Fruit fly (Drosophila melanogaster) whole organism, embryonic: ENCODE results near the gene CG43338.

ENCODE experiments used
- ATbp ChIP-seq: fragments of 200-800 bp; sonication (Bioruptor generic); optimal IDR thresholded peaks from 2 replicates; lab custom pipeline; 2017; ENCODE audit warnings: missing biosample characterization, mild to moderate bottlenecking, missing genetic modification characterization, missing genetic modification reagents
- Adf1 ChIP-seq: fragments of 200-800 bp; sonication (Bioruptor generic); IDR thresholded peaks from 2 replicates; pipeline ENCODE4 v1.3.6; 2022; ENCODE audit warnings: missing biosample characterization, missing genetic modification characterization
- CG10366 ChIP-seq: fragments of 200-800 bp; sonication (Bioruptor generic); IDR thresholded peaks from 2 replicates; pipeline ENCODE4 v1.3.6; 2022; ENCODE audit warnings: missing biosample characterization, missing genetic modification characterization
- CG10654 ChIP-seq: fragments of 200-800 bp; sonication (Bioruptor generic); optimal IDR thresholded peaks from 2 replicates; lab custom pipeline; 2016; ENCODE audit warnings: missing biosample characterization, missing genetic modification characterization
- CG11695 ChIP-seq: fragments of 200-800 bp; sonication (Bioruptor generic); IDR thresholded peaks from 3 replicates; pipeline ENCODE4 v1.3.6; 2022; ENCODE audit warnings: missing biosample characterization, missing genetic modification characterization
- CG11723 ChIP-seq: fragments of 200-800 bp; sonication (Bioruptor generic); optimal IDR thresholded peaks from 2 replicates; lab custom pipeline; 2017; ENCODE audit warnings: missing biosample characterization, mild to moderate bottlenecking, missing genetic modification characterization
- CG13123 ChIP-seq: fragments of 200-800 bp; sonication (Bioruptor generic); optimal IDR thresholded peaks from 2 replicates; lab custom pipeline; 2016; ENCODE audit warnings: missing biosample characterization, missing genetic modification characterization
- CG13624 ChIP-seq: fragments of 200-800 bp; sonication (Bioruptor generic); optimal IDR thresholded peaks from 2 replicates; lab custom pipeline; 2016; ENCODE audit warnings: missing biosample characterization, missing genetic modification characterization
- CG13775 ChIP-seq: fragments of 200-800 bp; sonication (Bioruptor generic); optimal IDR thresholded peaks from 3 replicates; lab custom pipeline; 2017; ENCODE audit warnings: missing biosample characterization, mild to moderate bottlenecking, missing genetic modification characterization
- CG15601 ChIP-seq: fragments of 200-800 bp; sonication (Bioruptor generic); optimal IDR thresholded peaks from 3 replicates; lab custom pipeline; 2019; ENCODE audit warnings: missing biosample characterization, mild to moderate bottlenecking, missing genetic modification characterization, moderate library complexity
- CG16863 ChIP-seq: fragments of 200-800 bp; sonication (Bioruptor generic); optimal IDR thresholded peaks from 3 replicates; lab custom pipeline; 2016; ENCODE audit warnings: missing biosample characterization, missing genetic modification characterization
- CG17186 ChIP-seq: fragments of 200-800 bp; sonication (Bioruptor generic); optimal IDR thresholded peaks from 3 replicates; lab custom pipeline; 2017; ENCODE audit warnings: missing biosample characterization, missing genetic modification reagents, missing genetic modification characterization
- CG17912 ChIP-seq: fragments of 200-800 bp; sonication (Bioruptor generic); optimal IDR thresholded peaks from 2 replicates; lab custom pipeline; 2018; ENCODE audit warnings: missing biosample characterization, mild to moderate bottlenecking, missing genetic modification characterization
- CG18011 ChIP-seq: fragments of 200-800 bp; sonication (Bioruptor generic); optimal IDR thresholded peaks from 2 replicates; lab custom pipeline; 2017; ENCODE audit warnings: missing biosample characterization, missing genetic modification characterization, mild to moderate bottlenecking, moderate library complexity, missing genotype
- CG18476 ChIP-seq: fragments of 200-800 bp; sonication (Bioruptor generic); optimal IDR thresholded peaks from 2 replicates; lab custom pipeline; 2016; ENCODE audit warnings: missing biosample characterization, mild to moderate bottlenecking, missing genetic modification characterization
- CG2120 ChIP-seq: fragments of 200-800 bp; sonication (Bioruptor generic); optimal IDR thresholded peaks from 3 replicates; lab custom pipeline; 2016; ENCODE audit warnings: missing biosample characterization, missing genetic modification characterization
- CG4360 ChIP-seq: fragments of 200-800 bp; sonication (Bioruptor generic); IDR thresholded peaks from 2 replicates; pipeline ENCODE4 v1.3.6; 2022; ENCODE audit warnings: missing biosample characterization, missing genetic modification characterization
- CG43689 ChIP-seq: fragments of 200-800 bp; sonication (Bioruptor generic); IDR thresholded peaks from 2 replicates; pipeline ENCODE4 v1.3.6; 2022; ENCODE audit warnings: missing biosample characterization, missing genetic modification characterization
- CG4854 ChIP-seq: fragments of 200-800 bp; sonication (Bioruptor generic); optimal IDR thresholded peaks from 2 replicates; lab custom pipeline; 2016; ENCODE audit warnings: missing biosample characterization, missing genetic modification characterization, inconsistent platforms
- CG6254 ChIP-seq: fragments of 200-800 bp; sonication (Bioruptor generic); optimal IDR thresholded peaks from 3 replicates; lab custom pipeline; 2017; ENCODE audit warnings: mild to moderate bottlenecking, missing biosample characterization, missing genetic modification reagents, missing genetic modification characterization
- CG6683 ChIP-seq: fragments of 200-800 bp; sonication (Bioruptor generic); optimal IDR thresholded peaks from 2 replicates; lab custom pipeline; 2017; ENCODE audit warnings: missing biosample characterization, mild to moderate bottlenecking, missing genetic modification characterization, missing genetic modification reagents
- CG7786 ChIP-seq: fragments of 200-800 bp; sonication (Bioruptor generic); optimal IDR thresholded peaks from 2 replicates; lab custom pipeline; 2016; ENCODE audit warnings: missing biosample characterization, missing genetic modification characterization
- CG7928 ChIP-seq: fragments of 200-800 bp; sonication (Bioruptor generic); optimal IDR thresholded peaks from 2 replicates; lab custom pipeline; 2017; ENCODE audit warnings: missing biosample characterization, mild to moderate bottlenecking, missing genetic modification characterization
- CG8924 ChIP-seq: fragments of 200-800 bp; optimal IDR thresholded peaks from 3 replicates; lab custom pipeline; 2019; ENCODE audit warnings: missing biosample characterization, mild to moderate bottlenecking, missing genetic modification characterization, moderate library complexity
- CG9876 ChIP-seq: fragments of 200-800 bp; sonication (Bioruptor generic); optimal IDR thresholded peaks from 2 replicates; lab custom pipeline; 2016; ENCODE audit warnings: missing biosample characterization, missing genetic modification characterization
- Fer1 ChIP-seq: fragments of 200-800 bp; sonication (Bioruptor generic); optimal IDR thresholded peaks from 2 replicates; lab custom pipeline; 2017; ENCODE audit warnings: missing biosample characterization, mild to moderate bottlenecking, missing genetic modification characterization
- HLH54F ChIP-seq: fragments of 200-800 bp; sonication (Bioruptor generic); optimal IDR thresholded peaks from 3 replicates; lab custom pipeline; 2016; ENCODE audit warnings: missing biosample characterization, missing genetic modification characterization
- Hr39 ChIP-seq: fragments of >200 bp; optimal IDR thresholded peaks from 2 replicates; lab custom pipeline; 2017
- bab2 ChIP-seq: fragments of 200-800 bp; sonication (Bioruptor generic); optimal IDR thresholded peaks from 2 replicates; lab custom pipeline; 2016; ENCODE audit warnings: missing biosample characterization, missing genetic modification characterization
- chm ChIP-seq: fragments of 200-800 bp; sonication (Bioruptor generic); IDR thresholded peaks from 2 replicates; pipeline ENCODE4 v1.3.6; 2022; ENCODE audit warnings: missing biosample characterization, missing genetic modification characterization
- dimm ChIP-seq: fragments of 200-800 bp; sonication (Bioruptor generic); IDR thresholded peaks from 2 replicates; pipeline ENCODE4 v1.3.6; 2022; ENCODE audit warnings: missing biosample characterization, missing genetic modification characterization
- dysf ChIP-seq: fragments of 200-800 bp; sonication (Bioruptor generic); IDR thresholded peaks from 3 replicates; pipeline ENCODE4 v1.3.6; 2022; ENCODE audit warnings: missing biosample characterization, missing genetic modification characterization
- gfzf ChIP-seq: fragments of 200-800 bp; sonication (Bioruptor generic); optimal IDR thresholded peaks from 2 replicates; lab custom pipeline; 2016; ENCODE audit warnings: missing biosample characterization, mild to moderate bottlenecking, missing genetic modification characterization, moderate library complexity
- gt ChIP-seq: fragments of 200-800 bp; sonication (Bioruptor generic); IDR thresholded peaks from 2 replicates; pipeline ENCODE4 v1.3.6; 2022; ENCODE audit warnings: missing biosample characterization, missing genetic modification characterization
- jing ChIP-seq: fragments of 200-800 bp; sonication (Bioruptor generic); optimal IDR thresholded peaks from 2 replicates; lab custom pipeline; 2018; ENCODE audit warnings: missing biosample characterization, mild to moderate bottlenecking, missing genetic modification characterization
- nau ChIP-seq: fragments of 200-800 bp; sonication (Bioruptor generic); optimal IDR thresholded peaks from 3 replicates; lab custom pipeline; 2017; ENCODE audit warnings: missing biosample characterization, mild to moderate bottlenecking, missing genetic modification characterization, missing genetic modification reagents
- oc ChIP-seq: fragments of 200-800 bp; sonication (Bioruptor generic); optimal IDR thresholded peaks from 2 replicates; lab custom pipeline; 2018; ENCODE audit warnings: missing biosample characterization, mild to moderate bottlenecking, missing genetic modification characterization, moderate library complexity
- pan ChIP-seq, 4 experiments: fragments of >200 bp in 3 of 4; fragments of 200-800 bp in 1 of 4; sonication (Bioruptor generic) in 1 of 4; optimal IDR thresholded peaks in 3 of 4; IDR thresholded peaks in 1 of 4; 2 replicates each; pipeline versions ENCODE4 v1.3.6 to Lab custom; 2017 to 2022; ENCODE audit warnings: missing biosample characterization in 2 of 4, missing genetic modification characterization in 2 of 4, mixed read lengths in 1 of 4
- pb ChIP-seq: fragments of 200-800 bp; sonication (Bioruptor generic); optimal IDR thresholded peaks from 3 replicates; lab custom pipeline; 2016; ENCODE audit warnings: missing biosample characterization, missing genetic modification characterization
- shn ChIP-seq: fragments of 200-800 bp; sonication (Bioruptor generic); optimal IDR thresholded peaks from 3 replicates; lab custom pipeline; 2016; ENCODE audit warnings: missing biosample characterization, missing genetic modification characterization
- slbo ChIP-seq: fragments of 200-800 bp; sonication (Bioruptor generic); IDR thresholded peaks from 2 replicates; pipeline ENCODE4 v1.3.6; 2022; ENCODE audit warnings: missing biosample characterization, missing genetic modification characterization
- sna ChIP-seq: fragments of 200-800 bp; sonication (Bioruptor generic); IDR thresholded peaks from 2 replicates; pipeline ENCODE4 v1.3.6; 2022; ENCODE audit warnings: missing biosample characterization, missing genetic modification characterization; ENCODE audit not compliant: partially characterized antibody
- stwl ChIP-seq: fragments of 200-800 bp; sonication (Bioruptor generic); optimal IDR thresholded peaks from 3 replicates; lab custom pipeline; 2018; ENCODE audit warnings: missing biosample characterization, mild to moderate bottlenecking, missing genetic modification characterization, moderate library complexity
- tio ChIP-seq: fragments of 200-800 bp; sonication (Bioruptor generic); optimal IDR thresholded peaks from 2 replicates; lab custom pipeline; 2017; ENCODE audit warnings: missing biosample characterization, missing genetic modification characterization, inconsistent platforms
- tll ChIP-seq, 2 experiments: fragments of 200-800 bp in 1 of 2; fragments of >200 bp in 1 of 2; sonication (Bioruptor generic) in 1 of 2; optimal IDR thresholded peaks; 2 replicates each; lab custom pipeline; 2017 to 2019; ENCODE audit warnings: missing biosample characterization in 2 of 2, missing genetic modification characterization in 2 of 2, mild to moderate bottlenecking in 1 of 2, moderate library complexity in 1 of 2
- trh ChIP-seq: fragments of 200-800 bp; sonication (Bioruptor generic); optimal IDR thresholded peaks from 2 replicates; lab custom pipeline; 2016; ENCODE audit warnings: missing biosample characterization, missing genetic modification characterization
- tx ChIP-seq: fragments of 200-800 bp; sonication (Bioruptor generic); optimal IDR thresholded peaks from 2 replicates; lab custom pipeline; 2016; ENCODE audit warnings: missing biosample characterization, missing genetic modification characterization
- vfl ChIP-seq: fragments of 200-800 bp; sonication (Bioruptor generic); optimal IDR thresholded peaks from 2 replicates; lab custom pipeline; 2016; ENCODE audit warnings: missing biosample characterization, missing genetic modification characterization

The CG43338 gene

DNA sequence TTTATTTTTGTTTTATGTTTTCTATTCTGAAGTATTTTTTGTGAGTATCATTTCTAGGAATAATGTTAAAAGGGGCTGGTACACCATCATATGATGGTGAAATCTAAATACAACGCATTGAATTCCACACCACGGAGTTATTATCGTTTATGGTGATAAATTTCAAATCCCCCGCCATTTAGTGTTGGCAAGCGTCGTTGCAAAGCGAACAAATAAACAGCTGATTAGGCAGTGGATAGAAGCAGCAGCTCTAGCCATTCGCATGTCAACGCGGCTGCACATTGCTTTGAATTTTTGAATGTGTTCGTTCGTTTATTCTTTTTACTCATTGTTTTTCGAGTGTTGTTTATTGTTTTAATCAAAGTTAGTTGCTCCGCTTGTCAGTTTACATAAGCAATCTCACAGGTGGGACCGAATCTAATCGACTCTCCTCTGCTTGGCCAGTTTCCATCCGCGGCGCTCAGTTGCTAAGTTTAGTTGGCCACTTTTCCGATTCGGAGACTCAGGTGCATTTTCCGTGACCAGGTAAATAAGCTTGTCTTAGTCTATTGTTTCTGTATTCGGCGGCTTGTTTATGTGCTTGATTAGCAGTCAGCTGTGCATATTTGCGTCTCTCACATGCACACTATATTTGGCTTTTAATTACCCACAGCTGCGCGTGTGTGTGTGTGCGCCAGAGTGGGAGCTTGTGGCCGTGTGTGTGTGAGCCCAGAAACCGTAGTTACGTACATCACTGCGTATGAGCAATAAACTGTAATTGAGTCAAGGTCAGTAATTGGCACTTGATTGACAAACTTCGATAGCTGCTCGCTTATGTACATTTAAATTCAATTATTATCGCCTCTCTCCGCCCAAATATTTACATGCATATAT is 6.1 kb upstream of the CG43338 start, which contains the start of the genes Mst36Fa and CG31751 (continued):
- TF ChIP-seq CG15601 (tag; lab: Kevin White, UChicago) (peak; percentile 87), Adf1 (GFP tag; lab: Robert Waterston, UW) (peak; percentile 40; the same call in 1 of the 2 replicates), CG2120 (GFP tag; lab: Kevin White, UChicago) (peak; percentile 71), tx (GFP tag; lab: Kevin White, UChicago) (peak; percentile 78), tll (GFP tag; optimal IDR thresholded peaks at IDR 0.05; lab: Kevin White, UChicago) (no peak), pb (GFP tag; lab: Kevin White, UChicago) (peak; percentile 78), tio (GFP tag; lab: Kevin White, UChicago) (peak; percentile 17), CG17912 (GFP tag; lab: Kevin White, UChicago) (peak; percentile 76), CG13123 (GFP tag; lab: Kevin White, UChicago) (peak; percentile 79), vfl (GFP tag; lab: Kevin White, UChicago) (peak; percentile 15), CG11695 (GFP tag; lab: Robert Waterston, UW) (peak; percentile 71), CG11723 (GFP tag; lab: Kevin White, UChicago) (peak; percentile 86), jing (peak; percentile 39), CG17186 (GFP tag; lab: Kevin White, UChicago) (peak; percentile 54), CG4360 (GFP tag; lab: Robert Waterston, UW) (peak; percentile 59), CG7928 (GFP tag; lab: Kevin White, UChicago) (peak; percentile 58), Hr39 (lab: Kevin White, UChicago) (no peak), oc (peak; percentile 35), slbo (GFP tag; lab: Robert Waterston, UW) (peak; percentile 45), CG16863 (GFP tag; lab: Kevin White, UChicago) (peak; percentile 82), CG13775 (peak; percentile 43), Fer1 (GFP tag; lab: Kevin White, UChicago) (peak; percentile 92), CG18011 (GFP tag; lab: Kevin White, UChicago) (peak; percentile 41), CG6254 (GFP tag; lab: Kevin White, UChicago) (peak; percentile 55), stwl (tag; lab: Kevin White, UChicago) (peak; percentile 72), ATbp (peak; percentile 97), CG13624 (peak; percentile 75), pan (optimal IDR thresholded peaks at IDR 0.05; lab: Kevin White, UChicago) (no peak), pan (GFP tag; optimal IDR thresholded peaks at IDR 0.05 in 1 of 2, IDR thresholded peaks at IDR 0.05 in 1 of 2) (peak in 1 of 2 experiments; percentile 60), bab2 (GFP tag; lab: Kevin White, UChicago) (peak; percentile 83), gfzf (peak; percentile 54), gt (GFP tag; lab: Robert Waterston, UW) (no peak), CG8924 (tag; lab: Kevin White, UChicago) (peak; percentile 75), chm (GFP tag; lab: Robert Waterston, UW) (peak; percentile 74), CG10366 (peak; percentile 28; the same call in 1 of the 2 replicates), CG9876 (GFP tag; lab: Kevin White, UChicago) (peak; percentile 50), shn (GFP tag; lab: Kevin White, UChicago) (peak; percentile 69), CG6683 (GFP tag; lab: Kevin White, UChicago) (peak; percentile 84), CG18476 (GFP tag; lab: Kevin White, UChicago) (peak; percentile 55), dysf (GFP tag; lab: Robert Waterston, UW) (peak; percentile 56; the same call in 1 of the 3 replicates), trh (GFP tag; lab: Kevin White, UChicago) (peak; percentile 37), CG7786 (GFP tag; lab: Kevin White, UChicago) (peak; percentile 76), HLH54F (GFP tag; lab: Kevin White, UChicago) (peak; percentile 47), sna (no peak), CG43689 (0 out of 2 replicates have a peak, but pooled peaks have one; percentile 33), dimm (GFP tag; lab: Robert Waterston, UW) (no peak), CG10654 (peak; percentile 75), nau (GFP tag; lab: Kevin White, UChicago) (no peak), CG4854 (GFP tag; lab: Kevin White, UChicago) (peak; percentile 75)
